Worm (Caenorhabditis elegans) whole organism, L2 larva: Measurements from ENCODE around the gene srb-11.

Experiments
- C34F6.9 ChIP-seq: fragments of 150-350 bp; optimal IDR thresholded peaks from 2 replicates; lab custom pipeline; 2014; ENCODE audit warnings: missing biosample characterization, missing genetic modification characterization
- F13H6.1 ChIP-seq: sonication (generic microtip); optimal IDR thresholded peaks from 2 replicates; lab custom pipeline; 2016; ENCODE audit warnings: missing genetic modification characterization, missing compliant biosample characterization
- R02D3.7 ChIP-seq: fragments of 150-350 bp; optimal IDR thresholded peaks from 2 replicates; lab custom pipeline; 2014; ENCODE audit warnings: missing biosample characterization, missing genetic modification characterization
- Y55F3AM.14 ChIP-seq: fragments of 200-800 bp; sonication (Bioruptor generic); optimal IDR thresholded peaks from 2 replicates; lab custom pipeline; 2018; ENCODE audit warnings: mild to moderate bottlenecking, missing genetic modification characterization, missing compliant biosample characterization
- ZK546.5 ChIP-seq: sonication (generic microtip); optimal IDR thresholded peaks from 2 replicates; lab custom pipeline; 2017; ENCODE audit warnings: missing biosample characterization, missing genetic modification characterization
- alr-1 ChIP-seq: fragments of 150-350 bp; optimal IDR thresholded peaks from 2 replicates; lab custom pipeline; 2014; ENCODE audit warnings: missing biosample characterization, missing genetic modification characterization
- aly-2 ChIP-seq: fragments of 150-350 bp; optimal IDR thresholded peaks from 2 replicates; lab custom pipeline; 2014; ENCODE audit warnings: missing biosample characterization, missing genetic modification characterization
- ama-1 ChIP-seq: fragments of 150-350 bp; optimal IDR thresholded peaks from 2 replicates; lab custom pipeline; 2018; ENCODE audit warnings: inconsistent platforms
- blmp-1 ChIP-seq: sonication (generic microtip); optimal IDR thresholded peaks from 2 replicates; lab custom pipeline; 2017; ENCODE audit warnings: missing genetic modification characterization, mild to moderate bottlenecking, missing compliant biosample characterization, antibody characterized with exemption, moderate library complexity; ENCODE audit not compliant: insufficient read depth
- ceh-16 ChIP-seq: fragments of 150-350 bp; optimal IDR thresholded peaks from 2 replicates; lab custom pipeline; 2014; ENCODE audit warnings: missing biosample characterization, missing genetic modification characterization
- ceh-82 ChIP-seq: fragments of 150-350 bp; optimal IDR thresholded peaks from 2 replicates; lab custom pipeline; 2014; ENCODE audit warnings: missing biosample characterization, missing genetic modification characterization
- crh-2 ChIP-seq: sonication (generic microtip); optimal IDR thresholded peaks from 2 replicates; lab custom pipeline; 2017; ENCODE audit warnings: missing biosample characterization, missing genetic modification characterization
- dmd-4 ChIP-seq: sonication (generic microtip); optimal IDR thresholded peaks from 2 replicates; lab custom pipeline; 2017; ENCODE audit warnings: missing biosample characterization, missing genetic modification characterization
- egl-27 ChIP-seq: sonication (generic microtip); optimal IDR thresholded peaks from 3 replicates; lab custom pipeline; 2017; ENCODE audit warnings: missing biosample characterization, missing genetic modification reagents, missing genetic modification characterization
- elt-1 ChIP-seq: fragments of 150-350 bp; optimal IDR thresholded peaks from 2 replicates; lab custom pipeline; 2014; ENCODE audit warnings: missing biosample characterization, missing genetic modification characterization
- elt-3 ChIP-seq: sonication (generic microtip); optimal IDR thresholded peaks from 2 replicates; lab custom pipeline; 2017; ENCODE audit warnings: missing biosample characterization, missing genetic modification characterization
- fos-1 ChIP-seq: fragments of 150-350 bp; optimal IDR thresholded peaks from 2 replicates; lab custom pipeline; 2014; ENCODE audit warnings: missing biosample characterization, missing genetic modification characterization
- gmeb-1 ChIP-seq: fragments of 150-350 bp; optimal IDR thresholded peaks from 2 replicates; lab custom pipeline; 2014; ENCODE audit warnings: missing biosample characterization, missing genetic modification characterization
- lin-11 ChIP-seq: fragments of 150-350 bp; sonication (generic microtip); optimal IDR thresholded peaks from 2 replicates; lab custom pipeline; 2014; ENCODE audit warnings: missing biosample characterization, missing genetic modification characterization, inconsistent platforms, mixed read lengths
- lin-13 ChIP-seq: fragments of 150-350 bp; optimal IDR thresholded peaks from 2 replicates; lab custom pipeline; 2014; ENCODE audit warnings: missing biosample characterization, missing genetic modification reagents, missing genetic modification characterization
- lin-39 ChIP-seq: fragments of 150-350 bp; optimal IDR thresholded peaks from 2 replicates; lab custom pipeline; 2014; ENCODE audit warnings: missing biosample characterization, missing genetic modification reagents, missing genetic modification characterization
- lsy-2 ChIP-seq, 2 experiments: fragments of 150-350 bp in 1 of 2; sonication (generic microtip) in 1 of 2; optimal IDR thresholded peaks; 2 replicates each; lab custom pipeline; 2014 to 2017; ENCODE audit warnings: missing biosample characterization in 2 of 2, missing genetic modification characterization in 2 of 2
- mab-5 ChIP-seq: fragments of 150-350 bp; optimal IDR thresholded peaks from 2 replicates; lab custom pipeline; 2014; ENCODE audit warnings: missing biosample characterization, missing genetic modification characterization
- mbf-1 ChIP-seq: sonication (generic microtip); optimal IDR thresholded peaks from 2 replicates; lab custom pipeline; 2017; ENCODE audit warnings: missing biosample characterization, missing genetic modification characterization
- mdl-1 ChIP-seq, 2 experiments: fragments of 150-350 bp in 1 of 2; sonication (generic microtip) in 1 of 2; optimal IDR thresholded peaks; 2 replicates each; lab custom pipeline; 2017; ENCODE audit warnings: missing biosample characterization in 2 of 2, missing genetic modification characterization in 2 of 2
- nhr-10 ChIP-seq: sonication (generic microtip); optimal IDR thresholded peaks from 2 replicates; lab custom pipeline; 2017; ENCODE audit warnings: missing biosample characterization, missing genetic modification characterization
- nhr-11 ChIP-seq: fragments of 150-350 bp; optimal IDR thresholded peaks from 2 replicates; lab custom pipeline; 2014; ENCODE audit warnings: missing biosample characterization, missing genetic modification characterization
- nhr-12 ChIP-seq: fragments of 150-350 bp; optimal IDR thresholded peaks from 2 replicates; lab custom pipeline; 2014; ENCODE audit warnings: missing biosample characterization, missing genetic modification characterization
- nhr-129 ChIP-seq: fragments of 150-350 bp; optimal IDR thresholded peaks from 2 replicates; lab custom pipeline; 2014; ENCODE audit warnings: missing biosample characterization, missing genetic modification characterization
- nhr-21 ChIP-seq: fragments of 150-350 bp; optimal IDR thresholded peaks from 2 replicates; lab custom pipeline; 2014; ENCODE audit warnings: missing biosample characterization, missing genetic modification characterization
- nhr-23 ChIP-seq: fragments of 150-350 bp; optimal IDR thresholded peaks from 2 replicates; lab custom pipeline; 2014; ENCODE audit warnings: missing biosample characterization, missing genetic modification reagents, missing genetic modification characterization
- nhr-237 ChIP-seq: fragments of 150-350 bp; optimal IDR thresholded peaks from 2 replicates; lab custom pipeline; 2014; ENCODE audit warnings: missing biosample characterization, missing genetic modification characterization
- nhr-25 ChIP-seq: fragments of 150-350 bp; sonication (generic microtip); optimal IDR thresholded peaks from 3 replicates; lab custom pipeline; 2014; ENCODE audit warnings: missing biosample characterization, missing genetic modification characterization
- nhr-6 ChIP-seq: fragments of 150-350 bp; optimal IDR thresholded peaks from 2 replicates; lab custom pipeline; 2014; ENCODE audit warnings: missing biosample characterization, missing genetic modification characterization
- nhr-77 ChIP-seq: fragments of 150-350 bp; optimal IDR thresholded peaks from 2 replicates; lab custom pipeline; 2014; ENCODE audit warnings: missing biosample characterization, missing genetic modification characterization
- peb-1 ChIP-seq: fragments of 150-350 bp; optimal IDR thresholded peaks from 2 replicates; lab custom pipeline; 2014; ENCODE audit warnings: missing biosample characterization, missing genetic modification characterization
- sem-4 ChIP-seq: fragments of 150-350 bp; optimal IDR thresholded peaks from 2 replicates; lab custom pipeline; 2014; ENCODE audit warnings: missing biosample characterization, missing genetic modification reagents, missing genetic modification characterization
- skn-1 ChIP-seq: sonication (generic microtip); optimal IDR thresholded peaks from 2 replicates; lab custom pipeline; 2017; ENCODE audit warnings: missing biosample characterization, missing genetic modification characterization
- sma-3 ChIP-seq: sonication (generic microtip); optimal IDR thresholded peaks from 2 replicates; lab custom pipeline; 2016; ENCODE audit warnings: missing genetic modification reagents, missing genetic modification characterization, missing compliant biosample characterization
- sma-9 ChIP-seq, 2 experiments: fragments of 150-350 bp in 1 of 2; sonication (generic microtip) in 1 of 2; optimal IDR thresholded peaks; 2 replicates each; lab custom pipeline; 2014 to 2016; ENCODE audit warnings: missing genetic modification characterization in 2 of 2, mild to moderate bottlenecking in 1 of 2, missing biosample characterization in 1 of 2, missing compliant biosample characterization in 1 of 2, missing genetic modification reagents in 1 of 2, moderate library complexity in 1 of 2
- snpc-4 ChIP-seq: fragments of 150-350 bp; optimal IDR thresholded peaks from 2 replicates; lab custom pipeline; 2014; ENCODE audit warnings: missing biosample characterization, missing genetic modification characterization
- unc-39 ChIP-seq: fragments of 150-350 bp; optimal IDR thresholded peaks from 2 replicates; lab custom pipeline; 2014; ENCODE audit warnings: missing biosample characterization, missing genetic modification characterization
- unc-55 ChIP-seq: fragments of 150-350 bp; sonication (generic microtip); optimal IDR thresholded peaks from 3 replicates; lab custom pipeline; 2014; ENCODE audit warnings: missing biosample characterization, missing genetic modification reagents, missing genetic modification characterization
- unc-62 ChIP-seq: fragments of 150-350 bp; optimal IDR thresholded peaks from 2 replicates; lab custom pipeline; 2014; ENCODE audit warnings: missing biosample characterization, missing genetic modification reagents, missing genetic modification characterization
- zag-1 ChIP-seq: fragments of 150-350 bp; optimal IDR thresholded peaks from 2 replicates; lab custom pipeline; 2014; ENCODE audit warnings: missing biosample characterization, missing genetic modification characterization
- ztf-1 ChIP-seq: fragments of 200-800 bp; sonication (Bioruptor generic); conservative IDR thresholded peaks from 2 replicates; pipeline ENCODE4 v1.3.6; 2022; ENCODE audit warnings: missing genetic modification characterization, missing compliant biosample characterization
- ztf-11 ChIP-seq: sonication (generic microtip); optimal IDR thresholded peaks from 2 replicates; lab custom pipeline; 2017; ENCODE audit warnings: missing biosample characterization, missing genetic modification characterization
- ztf-4 ChIP-seq: fragments of 150-350 bp; optimal IDR thresholded peaks from 2 replicates; lab custom pipeline; 2014; ENCODE audit warnings: missing biosample characterization, missing genetic modification characterization

Gene srb-11

ce11 chrIII:6444335-6444734 is 48.4 kb downstream of the srb-11 start, which contains the start of gene C05D11.13:
C05D11.13 (minus strand) TSS chrIII:6444586.
- TF ChIP-seq fos-1: peak; percentile 32
- no peak for TF ChIP-seq nhr-23 (tag; lab: Kevin White, UChicago)
- no peak for TF ChIP-seq egl-27
- TF ChIP-seq crh-2 (tag; lab: Kevin White, UChicago): peak; percentile 65
- TF ChIP-seq ceh-82 (tag; lab: Kevin White, UChicago): no peak
- TF ChIP-seq nhr-77 (tag; lab: Kevin White, UChicago): no peak
- no peak for TF ChIP-seq nhr-12 (tag; lab: Kevin White, UChicago)
- TF ChIP-seq mab-5 (tag; lab: Kevin White, UChicago): no peak
- TF ChIP-seq nhr-6 (tag; lab: Kevin White, UChicago): no peak
- no peak for TF ChIP-seq snpc-4 (tag; lab: Kevin White, UChicago)
- TF ChIP-seq sem-4: no peak
- TF ChIP-seq Y55F3AM.14 (GFP tag; lab: Kevin White, UChicago): no peak
- peak; percentile 7 for TF ChIP-seq nhr-25 (tag; lab: Kevin White, UChicago)
- no peak for TF ChIP-seq nhr-10 (tag; lab: Kevin White, UChicago)
- TF ChIP-seq ceh-16: no peak
- no peak for TF ChIP-seq ztf-1 (GFP tag; lab: Robert Waterston, UW)
- TF ChIP-seq ztf-11 (tag; lab: Kevin White, UChicago): no peak
- TF ChIP-seq nhr-129 (tag; lab: Kevin White, UChicago): peak; percentile 59
- TF ChIP-seq F13H6.1 (tag; lab: Kevin White, UChicago): peak; percentile 56
- TF ChIP-seq nhr-21 (tag; lab: Kevin White, UChicago): peak; percentile 0
- TF ChIP-seq lin-13 (GFP tag; lab: Kevin White, UChicago): no peak
- TF ChIP-seq lsy-2 (tag; optimal IDR thresholded peaks at IDR 0.05; lab: Kevin White, UChicago): peak in 1 of 2 experiments; percentile 84
- TF ChIP-seq skn-1 (tag; lab: Kevin White, UChicago): no peak
- no peak for TF ChIP-seq gmeb-1 (tag; lab: Kevin White, UChicago)
- TF ChIP-seq ZK546.5 (tag; lab: Kevin White, UChicago): no peak
- no peak for TF ChIP-seq blmp-1 (tag; lab: Kevin White, UChicago)
- no peak for TF ChIP-seq elt-1 (tag; lab: Kevin White, UChicago)
- no peak for TF ChIP-seq aly-2 (tag; lab: Kevin White, UChicago)
- no peak for TF ChIP-seq lin-11 (tag; lab: Kevin White, UChicago)
- TF ChIP-seq R02D3.7 (tag; lab: Kevin White, UChicago): no peak
- TF ChIP-seq mdl-1 (tag; optimal IDR thresholded peaks at IDR 0.05; lab: Kevin White, UChicago): no peak
- TF ChIP-seq unc-39: no peak
- no peak for TF ChIP-seq nhr-237 (tag; lab: Kevin White, UChicago)
- no peak for TF ChIP-seq nhr-11 (tag; lab: Kevin White, UChicago)
- TF ChIP-seq C34F6.9 (tag; lab: Kevin White, UChicago): peak; percentile 68
- no peak for TF ChIP-seq unc-62 (GFP tag; lab: Kevin White, UChicago)
- peak; percentile 59 for TF ChIP-seq sma-9 (GFP tag; optimal IDR thresholded peaks at IDR 0.05; lab: Kevin White, UChicago)
- TF ChIP-seq sma-9 (tag; optimal IDR thresholded peaks at IDR 0.05; lab: Kevin White, UChicago): no peak
- no peak for TF ChIP-seq mbf-1
- no peak for TF ChIP-seq peb-1 (tag; lab: Kevin White, UChicago)
- no peak for TF ChIP-seq ama-1 (lab: Kevin White, UChicago)
- no peak for TF ChIP-seq elt-3 (tag; lab: Kevin White, UChicago)
- no peak for TF ChIP-seq zag-1
- no peak for TF ChIP-seq alr-1 (tag; lab: Kevin White, UChicago)
- TF ChIP-seq dmd-4 (tag; lab: Kevin White, UChicago): no peak
- TF ChIP-seq unc-55 (GFP tag; lab: Kevin White, UChicago): peak; percentile 51
- peak; percentile 16 for TF ChIP-seq ztf-4 (tag; lab: Kevin White, UChicago)
- peak; percentile 47 for TF ChIP-seq sma-3 (GFP tag; lab: Kevin White, UChicago)
- no peak for TF ChIP-seq lin-39 (tag; lab: Kevin White, UChicago)
- TF ChIP-seq, all 48 proteins: peak for 12
